Fruit fly (Drosophila melanogaster) Kc167 (cell line): ENCODE results near the gene CG5281.

ENCODE experiments used
- Myc ChIP-seq: fragments of >200 bp; optimal IDR thresholded peaks from 2 replicates; lab custom pipeline; 2017; ENCODE audit warnings: missing external identifiers
- Sin3A ChIP-seq: fragments of >200 bp; optimal IDR thresholded peaks from 2 replicates; lab custom pipeline; 2018; ENCODE audit warnings: missing external identifiers
- h ChIP-seq: fragments of >200 bp; optimal IDR thresholded peaks from 3 replicates; lab custom pipeline; 2018; ENCODE audit warnings: missing external identifiers
- insv ChIP-seq: fragments of >200 bp; optimal IDR thresholded peaks from 3 replicates; lab custom pipeline; 2018; ENCODE audit warnings: missing external identifiers
- psq ChIP-seq: fragments of >200 bp; optimal IDR thresholded peaks from 2 replicates; lab custom pipeline; 2017; ENCODE audit warnings: missing external identifiers
- ttk ChIP-seq: sonication (Bioruptor generic); optimal IDR thresholded peaks from 2 replicates; lab custom pipeline; 2017; ENCODE audit warnings: missing external identifiers

Gene CG5281

DNA sequence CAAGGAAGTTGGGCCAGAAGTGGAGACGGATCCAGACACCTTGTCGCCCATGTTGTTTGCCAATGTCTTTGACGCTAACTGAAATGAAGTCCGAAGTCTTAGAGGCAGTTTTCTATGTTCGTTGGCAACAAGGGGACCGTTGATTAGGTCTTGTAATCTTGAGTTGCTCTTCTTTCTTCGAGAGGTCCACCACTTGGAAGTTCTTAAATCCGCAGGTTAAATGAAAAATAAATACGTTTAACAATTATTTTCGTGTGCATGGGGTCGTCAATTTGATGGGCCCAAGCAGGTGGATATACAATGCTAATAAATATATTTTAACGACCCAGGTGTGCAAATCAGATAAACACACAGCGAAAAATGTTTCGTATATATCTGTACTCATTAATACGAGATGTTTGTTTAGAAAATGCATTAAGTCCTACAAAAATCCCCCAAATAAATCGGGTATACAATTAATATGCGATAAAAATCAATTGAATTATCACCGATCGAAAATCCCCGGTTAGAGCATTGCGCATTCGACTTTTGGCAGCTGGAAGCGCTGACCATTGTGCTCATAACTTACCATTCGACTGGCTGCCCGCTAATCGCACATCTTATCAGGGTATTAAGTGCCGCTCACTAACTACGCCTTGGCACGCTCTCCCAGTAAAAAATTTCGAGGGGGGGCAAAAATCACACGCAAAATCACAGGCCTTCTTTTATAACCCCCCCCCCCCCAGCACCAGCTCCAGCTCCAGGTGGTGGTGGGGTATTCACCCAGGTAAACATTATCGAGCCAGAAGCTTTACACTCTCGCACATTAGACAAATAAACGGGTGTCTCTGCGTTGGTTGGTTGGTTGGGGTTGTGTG lies 25.1 kb downstream of the CG5281 start, which contains the start of gene PGRP-LB:
Gene PGRP-LB (minus strand): TSS at position 51 of the 857 bp plus-strand sequence.
- TF ChIP-seq Sin3A (no peak), Myc (lab: Kevin White, UChicago) (no peak), ttk (lab: Kevin White, UChicago) (no peak)

DNA sequence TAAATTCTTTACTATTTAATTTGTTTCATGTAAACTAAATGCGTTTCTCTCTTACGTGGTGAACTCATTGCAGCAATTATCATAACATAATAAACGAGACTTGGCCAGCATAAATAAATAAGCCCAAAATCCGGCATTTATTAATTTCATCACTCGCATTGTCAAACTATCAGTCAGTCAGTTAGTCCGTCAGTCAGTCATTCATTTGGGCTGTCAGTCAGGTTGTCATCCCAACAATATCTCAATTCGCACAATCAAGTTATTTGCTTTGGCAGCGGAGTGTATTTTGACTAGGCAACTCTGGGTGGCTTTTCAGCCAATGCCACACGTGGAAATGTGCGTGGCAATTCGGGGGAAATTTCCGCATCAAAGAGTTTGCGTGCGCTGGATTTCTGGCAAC lies 32.2 kb downstream of the CG5281 start:
- TF ChIP-seq psq (lab: Kevin White, UChicago): no peak
- TF ChIP-seq ttk (lab: Kevin White, UChicago): no peak
- TF ChIP-seq insv: no peak
- TF ChIP-seq Myc (lab: Kevin White, UChicago): no peak
- TF ChIP-seq h (lab: Kevin White, UChicago): no peak
- TF ChIP-seq Sin3A: no peak

DNA sequence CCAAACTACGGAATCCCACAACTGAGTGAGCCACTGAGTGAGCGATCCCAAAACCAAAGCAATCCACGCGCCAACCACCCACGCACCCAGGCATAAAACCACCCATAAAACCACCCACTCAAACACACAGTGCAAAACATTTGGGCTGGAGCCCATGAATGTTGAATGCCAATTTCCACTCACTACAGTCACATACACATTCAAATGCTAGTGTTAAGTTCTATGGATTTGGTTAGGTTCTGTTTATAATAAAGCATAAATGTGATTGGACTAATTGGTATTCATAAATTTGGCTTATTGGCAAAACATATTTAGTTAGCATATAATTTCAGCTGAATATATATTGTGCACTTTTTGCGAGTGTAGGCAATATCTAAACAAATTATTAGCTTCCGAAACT lies 34.1 kb downstream of the CG5281 start:
- no peak for TF ChIP-seq Myc (lab: Kevin White, UChicago)
- TF ChIP-seq ttk (lab: Kevin White, UChicago): no peak
- TF ChIP-seq Sin3A: no peak
- TF ChIP-seq insv: no peak
- no peak for TF ChIP-seq psq (lab: Kevin White, UChicago)
- TF ChIP-seq h (lab: Kevin White, UChicago): no peak

DNA sequence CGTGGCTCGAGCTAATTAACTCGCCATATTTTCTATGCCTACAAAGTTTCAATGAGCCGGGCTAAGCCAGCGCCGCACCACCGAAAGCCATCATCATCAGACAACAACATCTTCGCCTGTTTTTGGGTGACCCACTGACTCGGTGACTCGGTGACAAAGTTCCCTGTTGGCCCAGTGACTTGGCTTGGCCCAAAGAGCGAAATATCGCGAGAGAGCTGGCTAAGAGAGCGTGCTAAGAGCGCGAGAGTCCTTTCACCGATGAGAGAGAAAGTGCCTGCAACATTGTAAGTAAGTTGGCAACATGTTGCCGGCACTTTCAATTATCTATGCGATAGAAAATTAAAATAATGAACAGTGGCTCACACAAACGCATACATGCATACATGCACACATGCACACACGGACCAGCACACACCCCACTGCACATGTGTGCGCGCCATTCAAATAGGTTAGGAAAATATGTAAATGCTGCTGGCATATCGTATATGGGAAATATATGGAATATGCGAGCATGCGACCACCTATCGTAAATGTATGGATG lies 47.7 kb downstream of the CG5281 start:
- TF ChIP-seq h (lab: Kevin White, UChicago) (no peak), psq (lab: Kevin White, UChicago) (no peak), insv (no peak), Sin3A (no peak), ttk (lab: Kevin White, UChicago) (no peak)
